Fruit fly (Drosophila melanogaster) Kc167 (cell line): ENCODE data around the gene ZnT63C.

Experiments used
- Myc ChIP-seq: fragments of >200 bp; optimal IDR thresholded peaks from 2 replicates; lab custom pipeline; 2017; ENCODE audit warnings: missing external identifiers
- Sin3A ChIP-seq: fragments of >200 bp; optimal IDR thresholded peaks from 2 replicates; lab custom pipeline; 2018; ENCODE audit warnings: missing external identifiers
- h ChIP-seq: fragments of >200 bp; optimal IDR thresholded peaks from 3 replicates; lab custom pipeline; 2018; ENCODE audit warnings: missing external identifiers
- insv ChIP-seq: fragments of >200 bp; optimal IDR thresholded peaks from 3 replicates; lab custom pipeline; 2018; ENCODE audit warnings: missing external identifiers
- psq ChIP-seq: fragments of >200 bp; optimal IDR thresholded peaks from 2 replicates; lab custom pipeline; 2017; ENCODE audit warnings: missing external identifiers
- ttk ChIP-seq: sonication (Bioruptor generic); optimal IDR thresholded peaks from 2 replicates; lab custom pipeline; 2017; ENCODE audit warnings: missing external identifiers

Gene ZnT63C

DNA sequence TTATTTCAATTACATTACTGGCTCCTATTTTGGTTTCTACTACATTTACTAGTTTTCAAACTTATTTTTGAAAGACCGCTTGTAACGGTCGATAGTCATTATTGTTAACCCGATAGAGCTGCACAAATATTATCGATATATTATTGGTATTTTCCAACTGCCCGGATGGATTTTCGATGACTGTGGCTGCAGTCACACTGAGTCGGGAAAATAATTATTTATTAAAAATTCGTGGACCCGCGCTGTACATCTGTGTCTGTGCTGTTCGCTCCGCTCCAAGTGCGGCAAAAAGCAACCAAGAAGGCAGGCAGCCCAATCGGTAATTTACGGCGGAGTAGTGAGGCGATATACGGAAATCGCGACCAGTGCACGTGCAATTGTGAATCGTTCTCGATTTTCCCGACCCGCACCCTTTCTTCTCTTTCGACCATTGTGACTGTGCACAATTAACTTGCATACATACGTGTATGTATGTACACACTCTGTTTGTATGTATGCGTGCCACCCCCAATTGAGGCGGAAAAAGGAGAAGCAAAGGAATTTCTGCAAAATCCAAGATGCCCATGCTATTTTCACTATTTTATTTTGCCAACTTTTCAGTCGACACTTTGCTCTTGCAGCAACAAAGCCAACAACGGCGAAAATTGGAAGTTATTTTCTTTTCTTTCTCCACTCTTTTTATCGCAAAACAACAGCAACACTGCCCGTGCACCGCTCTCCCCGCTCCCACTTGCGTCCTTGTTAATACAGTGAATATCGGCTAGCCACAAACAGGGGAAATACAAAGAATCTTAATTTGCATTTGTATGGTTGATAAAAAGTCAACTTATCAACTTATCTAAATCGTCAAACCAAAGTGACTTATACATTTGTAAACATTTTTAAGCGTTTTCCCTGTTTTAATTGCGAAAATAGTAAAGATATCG is at the start of gene ZnT63C:
Gene ZnT63C (plus strand): TSS at position 175 of the 926 bp plus-strand sequence.
- TF ChIP-seq insv (lab: Kevin White, UChicago) (no peak), Myc (lab: Kevin White, UChicago) (no peak), psq (lab: Kevin White, UChicago) (no peak), h (lab: Kevin White, UChicago) (no peak), Sin3A (lab: Kevin White, UChicago) (no peak), ttk (lab: Kevin White, UChicago) (no peak)

DNA sequence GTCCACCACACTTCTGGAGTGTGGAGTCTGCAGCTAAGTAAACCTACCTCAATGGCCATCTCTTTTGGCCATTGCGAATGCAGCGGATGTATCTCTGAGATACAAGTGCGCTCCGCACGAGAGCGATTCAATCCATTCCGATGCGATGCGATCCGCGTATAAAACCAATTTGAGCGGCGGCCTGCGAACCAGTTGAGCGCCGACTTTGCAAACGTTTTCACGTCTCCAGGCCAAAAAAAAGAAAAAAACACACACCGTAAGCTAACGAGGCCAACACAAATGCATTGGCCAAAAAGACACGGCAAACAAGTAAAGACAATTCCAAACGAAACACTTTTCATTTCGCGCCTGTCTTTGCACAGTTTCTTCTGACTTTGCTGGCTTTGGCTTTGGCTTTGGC is 45.8 kb upstream of the ZnT63C start, which contains the start of gene ckd:
Gene ckd (plus strand): TSS at position 189 of the 400 bp plus-strand sequence.
- TF ChIP-seq Sin3A (lab: Kevin White, UChicago) (no peak), Myc (lab: Kevin White, UChicago) (no peak), ttk (lab: Kevin White, UChicago) (no peak), psq (lab: Kevin White, UChicago) (no peak), insv (lab: Kevin White, UChicago) (no peak), h (lab: Kevin White, UChicago) (no peak)

DNA sequence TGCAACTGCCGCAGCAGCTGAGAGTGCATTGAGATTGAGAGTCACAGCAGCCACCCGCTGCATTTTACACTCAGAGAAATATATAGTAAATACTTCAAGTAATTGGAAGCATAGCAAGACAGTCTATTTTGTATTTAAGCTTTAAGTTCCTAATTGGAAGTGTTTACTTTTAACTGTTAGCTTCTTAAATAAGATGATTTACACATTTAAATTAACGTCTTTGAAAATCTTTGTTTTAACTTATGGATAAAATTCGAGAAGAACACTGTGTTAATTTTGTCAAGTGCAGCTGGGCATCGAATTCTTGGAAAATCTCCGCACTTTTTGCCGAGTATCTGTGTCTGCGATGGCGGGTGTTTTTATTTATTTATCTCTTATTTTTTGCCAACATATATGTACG is 43.8 kb upstream of the ZnT63C start:
- TF ChIP-seq ttk (lab: Kevin White, UChicago) (no peak), Myc (lab: Kevin White, UChicago) (no peak), h (lab: Kevin White, UChicago) (no peak), insv (lab: Kevin White, UChicago) (no peak), psq (lab: Kevin White, UChicago) (no peak), Sin3A (lab: Kevin White, UChicago) (no peak)

dm6 chr3L:3261642-3262041 is 41.9 kb upstream of the ZnT63C start:
- no peak for TF ChIP-seq Sin3A (lab: Kevin White, UChicago)
- TF ChIP-seq ttk (lab: Kevin White, UChicago), result no peak
- no peak for TF ChIP-seq Myc (lab: Kevin White, UChicago)
- no peak for TF ChIP-seq insv (lab: Kevin White, UChicago)
- no peak for TF ChIP-seq psq (lab: Kevin White, UChicago)
- no peak for TF ChIP-seq h (lab: Kevin White, UChicago)

- TF ChIP-seq Sin3A (lab: Kevin White, UChicago) (no peak), ttk (lab: Kevin White, UChicago) (no peak), h (lab: Kevin White, UChicago) (no peak)
Measured at dm6 chr3L:3266306-3266705, 37.2 kb upstream of the ZnT63C start.

- TF ChIP-seq Sin3A (lab: Kevin White, UChicago) (no peak), Myc (lab: Kevin White, UChicago) (no peak), ttk (lab: Kevin White, UChicago) (no peak), psq (lab: Kevin White, UChicago) (no peak), h (lab: Kevin White, UChicago) (no peak), insv (lab: Kevin White, UChicago) (no peak)
Measured at dm6 chr3L:3268161-3268560, 35.3 kb upstream of the ZnT63C start, which contains the start of gene CG34265. TSS of gene CG34265 (plus strand) at chr3L:3268461.

DNA sequence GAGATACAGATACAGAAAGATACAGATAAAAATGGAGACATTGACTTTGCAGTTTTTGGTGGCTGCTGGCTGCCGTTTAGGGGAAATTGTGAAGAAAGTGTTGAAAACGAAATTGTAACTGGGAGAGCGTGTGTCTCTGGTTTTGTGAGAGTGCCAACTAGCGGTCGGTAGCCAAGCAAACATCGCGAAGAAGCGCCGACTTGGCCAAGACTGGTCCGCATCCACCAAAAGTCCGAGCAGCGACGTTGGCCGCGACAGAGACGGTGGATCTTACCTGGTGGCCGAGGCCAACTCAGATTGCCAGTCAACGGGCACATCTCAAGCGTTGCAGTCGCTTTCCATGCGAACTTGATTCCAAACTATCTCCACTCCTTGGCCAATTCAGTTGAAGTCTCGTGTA is 32.8 kb upstream of the ZnT63C start, which contains the start of gene CG14960:
Gene CG14960 (plus strand): TSS at position 301 of the 400 bp plus-strand sequence.
- TF ChIP-seq psq (lab: Kevin White, UChicago) (no peak), ttk (lab: Kevin White, UChicago) (no peak), Myc (lab: Kevin White, UChicago) (no peak), insv (lab: Kevin White, UChicago) (no peak), Sin3A (lab: Kevin White, UChicago) (no peak), h (lab: Kevin White, UChicago) (no peak)

DNA sequence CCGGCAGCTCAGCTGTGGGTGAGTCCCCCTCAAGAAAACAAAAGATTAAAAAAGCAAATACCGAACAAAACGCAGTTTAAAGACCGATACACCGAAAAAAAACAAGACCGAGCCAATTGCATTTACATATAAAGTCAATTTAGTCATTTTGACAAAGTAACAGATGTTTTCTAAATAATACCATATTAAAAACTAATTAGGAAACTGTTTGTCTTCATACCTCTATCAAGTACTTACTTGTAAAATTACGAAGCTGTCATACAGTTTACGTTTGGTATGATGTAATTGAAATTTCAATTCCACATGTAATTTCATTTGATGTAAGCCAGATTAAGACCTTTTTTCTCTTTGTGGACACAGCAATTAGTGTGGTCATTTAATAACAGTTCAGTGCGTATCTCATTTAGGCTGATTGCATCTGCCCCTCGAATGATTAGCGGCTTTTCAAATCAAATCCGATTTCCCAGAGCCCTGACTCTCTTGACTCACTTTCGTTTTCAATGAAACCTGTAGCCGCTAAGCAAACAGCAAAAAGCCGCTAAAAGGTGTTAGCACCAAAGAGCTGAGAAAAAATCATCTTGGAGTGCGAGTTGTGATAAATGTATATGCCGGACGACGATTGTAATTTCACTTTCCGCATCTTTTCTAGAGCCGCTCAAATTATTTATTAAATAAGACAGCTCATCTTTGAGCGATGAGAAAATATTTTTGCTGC is 28.9 kb upstream of the ZnT63C start:
- TF ChIP-seq h (lab: Kevin White, UChicago), result no peak

dm6 chr3L:3276930-3277329 is 26.6 kb upstream of the ZnT63C start:
- no peak for TF ChIP-seq insv (lab: Kevin White, UChicago)
- no peak for TF ChIP-seq Myc (lab: Kevin White, UChicago)
- no peak for TF ChIP-seq ttk (lab: Kevin White, UChicago)
- no peak for TF ChIP-seq Sin3A (lab: Kevin White, UChicago)
- TF ChIP-seq h (lab: Kevin White, UChicago), result no peak
- no peak for TF ChIP-seq psq (lab: Kevin White, UChicago)

dm6 chr3L:3279930-3280329 is 23.6 kb upstream of the ZnT63C start, which contains the start of gene CG12017:
TSS of gene CG12017 (plus strand) at chr3L:3280239.
- TF ChIP-seq psq (lab: Kevin White, UChicago) (no peak), h (lab: Kevin White, UChicago) (no peak), Sin3A (lab: Kevin White, UChicago) (no peak), ttk (lab: Kevin White, UChicago) (no peak), insv (lab: Kevin White, UChicago) (no peak), Myc (lab: Kevin White, UChicago) (no peak)

- no peak for TF ChIP-seq psq (lab: Kevin White, UChicago)
- TF ChIP-seq h (lab: Kevin White, UChicago), result no peak
Measured at dm6 chr3L:3283264-3283663, 20.2 kb upstream of the ZnT63C start.
